Worm (Caenorhabditis elegans): ENCODE data around the gene flp-17.
"Not testable (repeated sequence)": the region's sequence is repeated elsewhere in the genome, so short reads cannot be mapped to it uniquely, and the experiment has no call there.

Gene flp-17

ce11 chrIV:17163273-17163672, 28.4 kb downstream of the flp-17 start, which contains the start of gene skr-9:
Gene skr-9 (plus strand): TSS chrIV:17163573.
- TF ChIP-seq elt-1 (tag; optimal IDR thresholded peaks at IDR 0.05); nhr-25 (tag; optimal IDR thresholded peaks at IDR 0.05); nfya-1 (tag; optimal IDR thresholded peaks at IDR 0.05; ENCODE audit: insufficient read depth): not testable (repeated sequence)

ce11 chrIV:17162515-17162914, 29.2 kb downstream of the flp-17 start, which contains the start of gene skr-13:
Gene skr-13 (minus strand): TSS chrIV:17162615.
- TF ChIP-seq nhr-76 (tag; optimal IDR thresholded peaks at IDR 0.05) (no peak), fkh-10 (GFP tag; optimal IDR thresholded peaks at IDR 0.05) (no peak), nhr-25 (tag; optimal IDR thresholded peaks at IDR 0.05) (no peak), ceh-82 (tag; optimal IDR thresholded peaks at IDR 0.05) (no peak), sea-2 (GFP tag; optimal IDR thresholded peaks at IDR 0.05) (no peak), nhr-67 (tag; optimal IDR thresholded peaks at IDR 0.05) (no peak), lsy-12 (tag; optimal IDR thresholded peaks at IDR 0.05) (no peak), ztf-4 (tag; optimal IDR thresholded peaks at IDR 0.05) (no peak), nhr-12 (tag; optimal IDR thresholded peaks at IDR 0.05) (no peak), nhr-28 (tag; optimal IDR thresholded peaks at IDR 0.05) (no peak), nhr-23 (tag; optimal IDR thresholded peaks at IDR 0.05) (no peak), ceh-9 (tag; optimal IDR thresholded peaks at IDR 0.05) (no peak), ceh-16 (tag; optimal IDR thresholded peaks at IDR 0.05) (no peak)

DNA sequence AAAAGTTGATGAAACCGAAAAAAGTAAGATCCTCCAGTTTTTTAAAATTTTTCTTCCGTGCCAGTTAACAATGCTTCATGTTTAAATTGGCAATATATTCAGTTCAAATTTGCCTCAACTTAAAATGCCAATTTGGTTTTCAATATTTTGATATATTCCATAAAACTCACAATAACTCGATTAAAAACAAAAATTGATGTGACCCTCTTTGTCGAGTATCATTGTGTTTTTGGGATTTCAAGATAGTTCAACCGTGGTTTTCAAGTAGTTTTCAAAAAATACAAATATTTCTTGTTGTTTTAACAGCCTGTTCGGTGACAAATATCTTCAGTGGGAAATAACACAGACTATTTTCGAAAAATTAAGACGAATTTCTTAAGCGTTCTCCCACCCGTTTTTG, 38.7 kb downstream of the flp-17 start:
- no peak for TF ChIP-seq R02D3.7 (tag; optimal IDR thresholded peaks at IDR 0.05)
- TF ChIP-seq unc-39 (tag; optimal IDR thresholded peaks at IDR 0.05): no peak
- TF ChIP-seq nhr-77 (tag; optimal IDR thresholded peaks at IDR 0.05): no peak
- no peak for TF ChIP-seq nhr-76 (tag; optimal IDR thresholded peaks at IDR 0.05)
- no peak for TF ChIP-seq sea-2 (GFP tag; optimal IDR thresholded peaks at IDR 0.05)
- no peak for TF ChIP-seq egl-27 (tag; optimal IDR thresholded peaks at IDR 0.05)
- no peak for TF ChIP-seq ztf-4 (tag; optimal IDR thresholded peaks at IDR 0.05)
- TF ChIP-seq ZK546.5 (tag; optimal IDR thresholded peaks at IDR 0.05): no peak
- TF ChIP-seq ama-1 (optimal IDR thresholded peaks at IDR 0.05): no peak
- TF ChIP-seq hmg-11 (tag; optimal IDR thresholded peaks at IDR 0.05): no peak
- no peak for TF ChIP-seq nhr-11 (tag; optimal IDR thresholded peaks at IDR 0.05)
- no peak for TF ChIP-seq lsy-12 (tag; optimal IDR thresholded peaks at IDR 0.05)
- TF ChIP-seq nhr-25 (tag; optimal IDR thresholded peaks at IDR 0.05): no peak
- TF ChIP-seq fkh-2 (tag; optimal IDR thresholded peaks at IDR 0.05): no peak
- TF ChIP-seq elt-3 (tag; optimal IDR thresholded peaks at IDR 0.05): no peak
- no peak for TF ChIP-seq ceh-16 (tag; optimal IDR thresholded peaks at IDR 0.05)

ce11 chrIV:17150871-17151270, 40.8 kb downstream of the flp-17 start, which contains the start of gene Y116A8C.40:
Gene Y116A8C.40 (minus strand): TSS chrIV:17150971.
- TF ChIP-seq mdl-1 (tag; optimal IDR thresholded peaks at IDR 0.05) (no peak), snpc-4 (tag; optimal IDR thresholded peaks at IDR 0.05) (no peak), nhr-237 (tag; optimal IDR thresholded peaks at IDR 0.05) (no peak), fkh-2 (tag; optimal IDR thresholded peaks at IDR 0.05) (no peak), fos-1 (tag; optimal IDR thresholded peaks at IDR 0.05) (no peak), daf-12 (tag; optimal IDR thresholded peaks at IDR 0.05) (no peak), egl-27 (tag; optimal IDR thresholded peaks at IDR 0.05) (no peak), ceh-82 (tag; optimal IDR thresholded peaks at IDR 0.05) (no peak), tbx-2 (tag; optimal IDR thresholded peaks at IDR 0.05) (no peak), skn-1 (tag; optimal IDR thresholded peaks at IDR 0.05) (no peak)

DNA sequence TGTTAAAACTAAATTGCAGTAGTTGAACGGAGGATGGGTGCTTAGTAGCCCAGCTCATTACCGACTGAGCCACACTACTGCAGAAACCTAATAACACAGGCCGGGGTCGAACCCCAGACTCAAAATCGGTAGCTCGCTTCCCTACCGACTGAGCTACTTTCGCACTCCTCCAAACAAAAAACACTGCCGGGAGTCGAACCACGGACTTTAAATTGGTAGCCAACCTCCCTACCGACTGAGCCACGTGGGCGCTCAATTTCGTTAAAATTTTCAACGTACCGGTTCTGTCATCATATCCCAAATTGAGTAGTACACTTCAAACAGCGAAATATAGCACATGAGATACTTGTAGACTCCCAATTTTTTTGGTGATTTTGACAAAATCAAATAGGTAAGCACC, 41.3 kb downstream of the flp-17 start:
- TF ChIP-seq ceh-28 (tag; optimal IDR thresholded peaks at IDR 0.05) (no peak), pha-4 (tag; optimal IDR thresholded peaks at IDR 0.05) (no peak), nhr-11 (tag; optimal IDR thresholded peaks at IDR 0.05) (no peak), ztf-11 (tag; optimal IDR thresholded peaks at IDR 0.05) (no peak), mml-1 (tag; optimal IDR thresholded peaks at IDR 0.05) (no peak), snpc-4 (tag; optimal IDR thresholded peaks at IDR 0.05) (no peak), ZK546.5 (tag; optimal IDR thresholded peaks at IDR 0.05) (no peak)
